Fruit fly (Drosophila melanogaster) whole organism, embryonic: ENCODE measurements around the gene fit.

Source experiments
- Abd-B ChIP-seq: fragments of 200-800 bp; sonication (Bioruptor generic); optimal IDR thresholded peaks from 2 replicates; lab custom pipeline; 2018; ENCODE audit warnings: missing biosample characterization, mild to moderate bottlenecking, missing genetic modification characterization, moderate library complexity
- CG14965 ChIP-seq: fragments of 200-800 bp; sonication (Bioruptor generic); optimal IDR thresholded peaks from 2 replicates; lab custom pipeline; 2016; ENCODE audit warnings: missing biosample characterization, missing genetic modification characterization, borderline replicate concordance
- CG18764 ChIP-seq: fragments of 200-800 bp; sonication (Bioruptor generic); optimal IDR thresholded peaks from 3 replicates; lab custom pipeline; 2016; ENCODE audit warnings: missing biosample characterization, missing genetic modification characterization
- Deaf1 ChIP-seq: fragments of 200-800 bp; optimal IDR thresholded peaks from 3 replicates; lab custom pipeline; 2019; ENCODE audit warnings: missing biosample characterization, mild to moderate bottlenecking, missing genetic modification characterization, moderate library complexity
- Max ChIP-seq: fragments of 200-800 bp; sonication (Bioruptor generic); optimal IDR thresholded peaks from 2 replicates; lab custom pipeline; 2016; ENCODE audit warnings: missing biosample characterization, mild to moderate bottlenecking, missing genetic modification characterization
- fu2 ChIP-seq: fragments of 200-800 bp; sonication (Bioruptor generic); optimal IDR thresholded peaks from 2 replicates; lab custom pipeline; 2016; ENCODE audit warnings: missing biosample characterization, missing genetic modification characterization

DNA sequence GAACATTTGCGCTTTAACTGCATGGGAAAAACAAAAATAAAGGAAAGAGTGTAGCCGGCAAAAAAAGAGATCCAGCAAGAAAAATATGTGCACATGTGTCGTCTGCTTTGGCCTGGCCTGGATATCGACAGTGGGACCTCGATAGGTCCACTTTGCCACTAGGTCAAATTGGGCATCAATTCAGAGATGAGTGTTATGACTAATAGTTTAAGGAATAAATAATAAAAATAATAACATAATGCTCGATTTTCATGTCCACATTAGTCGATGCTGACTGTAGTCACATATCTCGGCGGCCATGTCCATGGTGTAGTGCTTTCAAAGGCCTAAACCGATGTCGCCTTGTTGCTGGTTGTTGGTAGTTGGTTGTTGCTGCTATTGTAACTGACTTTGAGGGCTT lies 13.3 kb upstream of the fit start:
- TF ChIP-seq Abd-B (GFP tag; lab: Kevin White, UChicago): no peak
- TF ChIP-seq fu2: no peak
- no peak for TF ChIP-seq CG14965
- no peak for TF ChIP-seq Max (GFP tag; lab: Kevin White, UChicago)
- no peak for TF ChIP-seq CG18764 (GFP tag; lab: Kevin White, UChicago)
- no peak for TF ChIP-seq Deaf1 (tag; lab: Kevin White, UChicago)
